Fruit fly (Drosophila melanogaster): ENCODE results near the gene pll.

dm6 chr3R:27293065-27293464 is 40.1 kb upstream of the pll start:
- no peak for TF ChIP-seq GATAd (GFP tag; optimal IDR thresholded peaks at IDR 0.05)
- TF ChIP-seq pan (optimal IDR thresholded peaks at IDR 0.05) = no peak
- no peak for TF ChIP-seq dl (GFP tag; optimal IDR thresholded peaks at IDR 0.05; ENCODE audit: insufficient read depth in 1 of 2, partially characterized antibody in 2 of 2)
- no peak for TF ChIP-seq OdsH (GFP tag; optimal IDR thresholded peaks at IDR 0.05)
- no peak for TF ChIP-seq Hr78 (GFP tag; optimal IDR thresholded peaks at IDR 0.05)
- TF ChIP-seq woc (GFP tag; optimal IDR thresholded peaks at IDR 0.05) = no peak
- no peak for TF ChIP-seq Dfd (GFP tag; optimal IDR thresholded peaks at IDR 0.05)
- no peak for TF ChIP-seq psq (GFP tag; optimal IDR thresholded peaks at IDR 0.05)
- TF ChIP-seq jim (GFP tag; optimal IDR thresholded peaks at IDR 0.05) = no peak
- TF ChIP-seq rgr (GFP tag; optimal IDR thresholded peaks at IDR 0.05) = no peak
- TF ChIP-seq tai (GFP tag; optimal IDR thresholded peaks at IDR 0.05) = no peak
- no peak for TF ChIP-seq CG32264 (GFP tag; optimal IDR thresholded peaks at IDR 0.05)
